Fruit fly (Drosophila melanogaster) whole organism, pupa: Measurements from ENCODE around the gene CycY.

Experiments used
- CG8301 ChIP-seq: fragments of 200-800 bp; sonication (Bioruptor generic); optimal IDR thresholded peaks from 2 replicates; lab custom pipeline; 2018; ENCODE audit warnings: missing biosample characterization, mild to moderate bottlenecking, missing genetic modification characterization
- Pif1B ChIP-seq: fragments of 200-800 bp; sonication (Bioruptor generic); optimal IDR thresholded peaks from 3 replicates; lab custom pipeline; 2016; ENCODE audit warnings: missing biosample characterization, missing genetic modification characterization

DNA sequence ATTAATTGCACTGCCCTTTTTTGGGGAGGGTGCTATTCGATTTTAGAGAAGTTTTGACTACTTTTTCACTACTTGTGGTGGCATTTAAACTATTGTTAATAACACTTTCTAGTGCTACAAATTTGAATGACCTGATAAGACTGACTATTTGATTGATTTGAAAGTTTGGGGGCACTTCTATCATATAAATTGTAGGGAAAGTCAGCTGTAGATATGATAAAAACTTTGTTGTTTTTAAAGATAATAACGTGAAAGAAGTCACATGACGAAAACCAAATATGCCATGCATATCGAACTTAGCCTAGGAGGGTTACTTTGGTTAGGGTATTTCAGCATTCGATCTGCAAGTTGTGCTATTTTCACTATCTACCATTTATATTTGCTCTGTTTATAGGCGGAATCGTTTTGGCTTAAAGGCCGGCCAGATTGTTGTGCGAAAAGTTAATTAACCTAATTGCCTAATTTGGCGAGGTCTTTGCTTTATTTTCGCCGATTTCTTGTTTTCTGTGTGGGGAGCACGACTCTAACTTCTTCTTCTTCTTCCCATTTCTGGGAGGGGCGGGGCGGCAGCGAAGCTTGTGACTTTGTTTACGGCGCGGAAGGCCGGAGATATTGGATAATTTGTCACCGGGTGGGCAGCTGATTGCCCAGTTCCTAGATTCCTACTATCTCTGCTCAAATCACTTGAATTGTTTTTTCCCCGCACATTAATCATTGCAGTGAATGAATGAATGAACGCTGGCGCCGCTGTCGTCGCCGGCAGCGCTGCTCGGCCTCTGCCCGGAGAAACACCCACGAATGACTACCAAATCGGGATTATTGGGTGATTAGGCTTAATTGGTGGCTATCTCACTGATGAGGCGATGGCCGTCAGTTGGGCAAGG lies 557 bp downstream of the CycY start:
- TF ChIP-seq CG8301 (tag; lab: Kevin White, UChicago): peak; percentile 18
- no peak for TF ChIP-seq Pif1B (GFP tag; lab: Kevin White, UChicago)
